Fruit fly (Drosophila melanogaster) whole organism, wandering third instar larva: ENCODE data around the gene rump.

ENCODE experiments used
- Abd-B ChIP-seq: fragments of >200 bp; optimal IDR thresholded peaks from 2 replicates; lab custom pipeline; 2017; ENCODE audit warnings: missing biosample characterization, missing genetic modification characterization
- CG32264 ChIP-seq: fragments of 200-800 bp; sonication (Bioruptor generic); optimal IDR thresholded peaks from 2 replicates; lab custom pipeline; 2016; ENCODE audit warnings: missing biosample characterization, missing genetic modification characterization
- CG9705 ChIP-seq: fragments of 200-800 bp; sonication (Bioruptor generic); optimal IDR thresholded peaks from 2 replicates; lab custom pipeline; 2018; ENCODE audit warnings: missing biosample characterization, mild to moderate bottlenecking, missing genetic modification characterization
- CrebA ChIP-seq: fragments of 200-800 bp; sonication (Bioruptor generic); optimal IDR thresholded peaks from 2 replicates; lab custom pipeline; 2016; ENCODE audit warnings: missing biosample characterization, mild to moderate bottlenecking, missing genetic modification characterization, borderline replicate concordance
- Dfd ChIP-seq: fragments of >200 bp; optimal IDR thresholded peaks from 2 replicates; lab custom pipeline; 2017; ENCODE audit warnings: missing biosample characterization, missing genetic modification characterization
- Dif ChIP-seq: fragments of 200-275, 200-300 bp; sonication (Bioruptor generic); optimal IDR thresholded peaks from 2 replicates; lab custom pipeline; 2018; ENCODE audit warnings: missing biosample characterization, missing genetic modification characterization; ENCODE audit not compliant: partially characterized antibody
- GATAd ChIP-seq: sonication (Bioruptor generic); optimal IDR thresholded peaks from 2 replicates; lab custom pipeline; 2016; ENCODE audit warnings: missing biosample characterization, missing genetic modification characterization
- HLH106 ChIP-seq: fragments of 200-800 bp; optimal IDR thresholded peaks from 3 replicates; lab custom pipeline; 2019; ENCODE audit warnings: missing biosample characterization, mild to moderate bottlenecking, missing genetic modification characterization, moderate library complexity
- Hnf4 ChIP-seq: fragments of 200-800 bp; sonication (Bioruptor generic); optimal IDR thresholded peaks from 2 replicates; lab custom pipeline; 2016; ENCODE audit warnings: missing biosample characterization, mild to moderate bottlenecking, missing genetic modification characterization
- Hr78 ChIP-seq: fragments of >200 bp; optimal IDR thresholded peaks from 2 replicates; lab custom pipeline; 2017; ENCODE audit warnings: missing biosample characterization, missing genetic modification characterization
- Hr83 ChIP-seq: fragments of 200-300 bp; sonication (Bioruptor generic); optimal IDR thresholded peaks from 2 replicates; lab custom pipeline; 2016; ENCODE audit warnings: missing biosample characterization, mild to moderate bottlenecking, missing genetic modification characterization, moderate library complexity; ENCODE audit not compliant: poor library complexity, severe bottlenecking
- Jra ChIP-seq: sonication (Bioruptor generic); optimal IDR thresholded peaks from 2 replicates; lab custom pipeline; 2016; ENCODE audit warnings: missing biosample characterization, missing genetic modification characterization
- Mio ChIP-seq: sonication (Bioruptor generic); optimal IDR thresholded peaks from 2 replicates; lab custom pipeline; 2016; ENCODE audit warnings: missing biosample characterization, missing genetic modification characterization
- Myc ChIP-seq: fragments of >200 bp; optimal IDR thresholded peaks from 2 replicates; lab custom pipeline; 2017
- N ChIP-seq: fragments of >200 bp; optimal IDR thresholded peaks from 2 replicates; lab custom pipeline; 2018; ENCODE audit warnings: missing biosample characterization, missing external identifiers, missing genetic modification characterization
- OdsH ChIP-seq: fragments of 200-800 bp; sonication (Bioruptor generic); optimal IDR thresholded peaks from 2 replicates; lab custom pipeline; 2016; ENCODE audit warnings: missing biosample characterization, mild to moderate bottlenecking, missing genetic modification characterization
- Rel ChIP-seq, 2 experiments: fragments of 200-800 bp; sonication (Bioruptor generic) in 1 of 2; optimal IDR thresholded peaks; 2 replicates in 1 of 2; 3 replicates in 1 of 2; lab custom pipeline; 2016 to 2019; ENCODE audit warnings: mild to moderate bottlenecking in 2 of 2, missing biosample characterization in 2 of 2, missing genetic modification characterization in 2 of 2, moderate library complexity in 1 of 2
- Sp1 ChIP-seq: fragments of 200-800 bp; sonication (Bioruptor generic); optimal IDR thresholded peaks from 3 replicates; lab custom pipeline; 2019; ENCODE audit warnings: missing biosample characterization, mild to moderate bottlenecking, missing genetic modification characterization, moderate library complexity
- Vsx2 ChIP-seq: fragments of 200-300, 225-300 bp; sonication (Bioruptor generic); optimal IDR thresholded peaks from 2 replicates; lab custom pipeline; 2018; ENCODE audit warnings: missing biosample characterization, missing genetic modification characterization; ENCODE audit not compliant: partially characterized antibody
- br ChIP-seq: fragments of 200-800 bp; sonication (Bioruptor generic); optimal IDR thresholded peaks from 2 replicates; lab custom pipeline; 2016; ENCODE audit warnings: missing biosample characterization, missing genetic modification characterization
- brk ChIP-seq: fragments of 200-800 bp; sonication (Bioruptor generic); optimal IDR thresholded peaks from 2 replicates; lab custom pipeline; 2016; ENCODE audit warnings: missing biosample characterization, mild to moderate bottlenecking, missing genetic modification characterization
- dl ChIP-seq, 2 experiments: fragments of 175-275, 200-275 bp in 1 of 2; fragments of 200-275 bp in 1 of 2; sonication (Bioruptor generic); optimal IDR thresholded peaks; lab custom pipeline; 2018; ENCODE audit warnings: mild to moderate bottlenecking in 2 of 2, missing biosample characterization in 2 of 2, missing genetic modification characterization in 2 of 2, moderate library complexity in 2 of 2; ENCODE audit not compliant: partially characterized antibody in 2 of 2, insufficient read depth in 1 of 2
- dmrt93B ChIP-seq: fragments of 200-800 bp; sonication (Bioruptor generic); optimal IDR thresholded peaks from 2 replicates; lab custom pipeline; 2018; ENCODE audit warnings: missing biosample characterization, mild to moderate bottlenecking, missing genetic modification characterization
- dsf ChIP-seq: sonication (Bioruptor generic); optimal IDR thresholded peaks from 2 replicates; lab custom pipeline; 2016; ENCODE audit warnings: missing biosample characterization, missing genetic modification characterization, borderline replicate concordance
- ey ChIP-seq: fragments of 200-800 bp; sonication (Bioruptor generic); optimal IDR thresholded peaks from 2 replicates; lab custom pipeline; 2016; ENCODE audit warnings: missing biosample characterization, missing genetic modification characterization
- foxo ChIP-seq, 2 experiments: fragments of 200-800 bp; sonication (Bioruptor generic); optimal IDR thresholded peaks; 2 replicates in 1 of 2; 3 replicates in 1 of 2; lab custom pipeline; 2016 to 2017; ENCODE audit warnings: missing biosample characterization in 2 of 2, missing genetic modification characterization in 2 of 2
- fru ChIP-seq: fragments of 200-800 bp; sonication (Bioruptor generic); optimal IDR thresholded peaks from 3 replicates; lab custom pipeline; 2016; ENCODE audit warnings: missing biosample characterization, mild to moderate bottlenecking, missing genetic modification characterization
- h ChIP-seq: fragments of 200-800 bp; sonication (Bioruptor generic); optimal IDR thresholded peaks from 3 replicates; lab custom pipeline; 2016; ENCODE audit warnings: missing biosample characterization, mild to moderate bottlenecking, missing genetic modification characterization
- jim ChIP-seq: fragments of 175-275, 200-325 bp; sonication (Bioruptor generic); optimal IDR thresholded peaks from 2 replicates; lab custom pipeline; 2016; ENCODE audit warnings: missing biosample characterization, mild to moderate bottlenecking, missing genetic modification characterization
- lola ChIP-seq: fragments of >200 bp; optimal IDR thresholded peaks from 2 replicates; lab custom pipeline; 2017; ENCODE audit warnings: missing biosample characterization, missing genetic modification characterization
- pan ChIP-seq: fragments of >200 bp; optimal IDR thresholded peaks from 2 replicates; lab custom pipeline; 2017
- psq ChIP-seq: fragments of 200-800 bp; sonication (Bioruptor generic); optimal IDR thresholded peaks from 3 replicates; lab custom pipeline; 2017; ENCODE audit warnings: missing biosample characterization, mild to moderate bottlenecking, missing genetic modification characterization, moderate library complexity
- rgr ChIP-seq: fragments of 200-800 bp; sonication (Bioruptor generic); optimal IDR thresholded peaks from 3 replicates; lab custom pipeline; 2016; ENCODE audit warnings: missing biosample characterization, mild to moderate bottlenecking, missing genetic modification characterization
- sage ChIP-seq: fragments of 200-800 bp; sonication (Bioruptor generic); optimal IDR thresholded peaks from 2 replicates; lab custom pipeline; 2016; ENCODE audit warnings: missing biosample characterization, mild to moderate bottlenecking, missing genetic modification characterization
- sv ChIP-seq: fragments of 200-800 bp; sonication (Bioruptor generic); optimal IDR thresholded peaks from 3 replicates; lab custom pipeline; 2016; ENCODE audit warnings: missing biosample characterization, missing genetic modification characterization
- tai ChIP-seq: sonication (Bioruptor generic); optimal IDR thresholded peaks from 2 replicates; lab custom pipeline; 2016; ENCODE audit warnings: missing biosample characterization, missing genetic modification characterization
- usp ChIP-seq: fragments of >200 bp; optimal IDR thresholded peaks from 2 replicates; lab custom pipeline; 2017; ENCODE audit warnings: missing biosample characterization, missing genetic modification characterization
- woc ChIP-seq: sonication (Bioruptor generic); optimal IDR thresholded peaks from 2 replicates; lab custom pipeline; 2016; ENCODE audit warnings: missing biosample characterization, mild to moderate bottlenecking, missing genetic modification characterization

The rump gene

dm6 chr3R:9513052-9513420 is 2.9 kb upstream of the rump start, which contains the start of the genes Ras85D and Rlb1:
TSS of gene Ras85D (minus strand) at chr3R:9513067.
TSS of gene Rlb1 (plus strand) at chr3R:9513327.
- peak; percentile 37 for TF ChIP-seq OdsH (GFP tag; lab: Kevin White, UChicago)
- TF ChIP-seq rgr = peak; percentile 70
- TF ChIP-seq Dfd (GFP tag; lab: Kevin White, UChicago) = no peak
- no peak for TF ChIP-seq Vsx2 (GFP tag; lab: Kevin White, UChicago)
- TF ChIP-seq Rel (GFP tag; optimal IDR thresholded peaks at IDR 0.05; lab: Kevin White, UChicago) = no peak
- TF ChIP-seq Rel (tag; optimal IDR thresholded peaks at IDR 0.05; lab: Kevin White, UChicago) = peak; percentile 21
- no peak for TF ChIP-seq usp (GFP tag; lab: Kevin White, UChicago)
- TF ChIP-seq CG9705 (GFP tag; lab: Kevin White, UChicago) = peak; percentile 50
- TF ChIP-seq Sp1 (GFP tag; lab: Kevin White, UChicago) = peak; percentile 49
- peak in 1 of 2 experiments; percentile 81 for TF ChIP-seq foxo (GFP tag; optimal IDR thresholded peaks at IDR 0.05; lab: Kevin White, UChicago)
- TF ChIP-seq br (GFP tag; lab: Kevin White, UChicago) = peak; percentile 68
- no peak for TF ChIP-seq dmrt93B (GFP tag; lab: Kevin White, UChicago)
- peak; percentile 77 for TF ChIP-seq sv
- peak; percentile 7 for TF ChIP-seq jim
- TF ChIP-seq Jra (GFP tag; lab: Kevin White, UChicago) = peak; percentile 68
- TF ChIP-seq GATAd (GFP tag; lab: Kevin White, UChicago) = no peak
- TF ChIP-seq CG32264 (GFP tag; lab: Kevin White, UChicago) = no peak
- peak; percentile 18 for TF ChIP-seq Hr83
- TF ChIP-seq lola (GFP tag; lab: Kevin White, UChicago) = no peak
- TF ChIP-seq ey (GFP tag; lab: Kevin White, UChicago) = peak; percentile 80
- TF ChIP-seq CrebA (GFP tag; lab: Kevin White, UChicago) = no peak
- TF ChIP-seq dl (GFP tag; optimal IDR thresholded peaks at IDR 0.05; lab: Kevin White, UChicago; ENCODE audit: insufficient read depth in 1 of 2, partially characterized antibody in 2 of 2) = no peak
- no peak for TF ChIP-seq sage (GFP tag; lab: Kevin White, UChicago)
- no peak for TF ChIP-seq N (GFP tag; lab: Kevin White, UChicago)
- TF ChIP-seq Hr78 (GFP tag; lab: Kevin White, UChicago) = no peak
- TF ChIP-seq dsf = peak; percentile 36
- TF ChIP-seq h (GFP tag; lab: Kevin White, UChicago) = peak; percentile 76
- no peak for TF ChIP-seq pan (lab: Kevin White, UChicago)
- peak; percentile 93 for TF ChIP-seq tai (GFP tag; lab: Kevin White, UChicago)
- TF ChIP-seq Mio = no peak
- peak; percentile 57 for TF ChIP-seq woc (GFP tag; lab: Kevin White, UChicago)
- TF ChIP-seq psq = peak; percentile 62
- peak; percentile 64 for TF ChIP-seq brk (GFP tag; lab: Kevin White, UChicago)
- TF ChIP-seq fru (GFP tag; lab: Kevin White, UChicago) = peak; percentile 76
- TF ChIP-seq Abd-B (GFP tag; lab: Kevin White, UChicago) = no peak
- TF ChIP-seq HLH106 (tag; lab: Kevin White, UChicago) = peak; percentile 77
- TF ChIP-seq Dif (GFP tag; lab: Kevin White, UChicago) = no peak
- TF ChIP-seq Myc (lab: Kevin White, UChicago) = peak; percentile 45
- TF ChIP-seq Hnf4 (GFP tag; lab: Kevin White, UChicago) = peak; percentile 78

- TF ChIP-seq usp (GFP tag; lab: Kevin White, UChicago) (no peak), Mio (no peak), dl (GFP tag; optimal IDR thresholded peaks at IDR 0.05; lab: Kevin White, UChicago; ENCODE audit: insufficient read depth in 1 of 2, partially characterized antibody in 2 of 2) (peak in 1 of 2 experiments; percentile 57), Dif (GFP tag; lab: Kevin White, UChicago) (peak; percentile 29)
Observed at dm6 chr3R:9512193-9513051, 2.3 kb upstream of the rump start.
